Worm (Caenorhabditis elegans) whole organism, late embryonic: Measurements from ENCODE around the gene T11G6.4.

Experiments used
- F13H6.1 ChIP-seq: sonication (generic microtip); optimal IDR thresholded peaks from 2 replicates; lab custom pipeline; 2016; ENCODE audit warnings: missing genetic modification characterization, missing compliant biosample characterization
- nfya-1 ChIP-seq: sonication (generic microtip); optimal IDR thresholded peaks from 2 replicates; lab custom pipeline; 2017; ENCODE audit warnings: missing genetic modification characterization, mild to moderate bottlenecking, missing compliant biosample characterization, antibody characterized with exemption, moderate library complexity
- sox-4 ChIP-seq: sonication (generic microtip); optimal IDR thresholded peaks from 2 replicates; lab custom pipeline; 2017; ENCODE audit warnings: mild to moderate bottlenecking, missing genetic modification characterization, inconsistent platforms, missing compliant biosample characterization
- tbx-2 ChIP-seq: sonication (generic microtip); optimal IDR thresholded peaks from 2 replicates; lab custom pipeline; 2016; ENCODE audit warnings: missing genetic modification characterization, missing compliant biosample characterization

ce11 chrIV:10825383-10825782 is 26.4 kb downstream of the T11G6.4 start:
- TF ChIP-seq tbx-2 (tag; lab: Kevin White, UChicago) (no peak), sox-4 (tag; lab: Kevin White, UChicago) (no peak), F13H6.1 (tag; lab: Kevin White, UChicago) (no peak), nfya-1 (tag; lab: Kevin White, UChicago) (no peak)
